Worm (Caenorhabditis elegans) whole organism, young adult: Measurements from ENCODE around the gene srj-40.

Source experiments
- B0035.1 ChIP-seq: sonication (generic microtip); optimal IDR thresholded peaks from 2 replicates; lab custom pipeline; 2016; ENCODE audit warnings: missing genetic modification characterization, mild to moderate bottlenecking, missing compliant biosample characterization, missing genotype, missing genetic modification reagents
- B0261.1 ChIP-seq: sonication (generic microtip); optimal IDR thresholded peaks from 2 replicates; lab custom pipeline; 2016; ENCODE audit warnings: mild to moderate bottlenecking, missing genetic modification characterization, moderate library complexity, missing compliant biosample characterization
- F10E7.11 ChIP-seq: sonication (generic microtip); optimal IDR thresholded peaks from 2 replicates; lab custom pipeline; 2017; ENCODE audit warnings: mild to moderate bottlenecking, missing genetic modification characterization, moderate library complexity, missing compliant biosample characterization
- F57A8.1 ChIP-seq: fragments of 200-800 bp; sonication (Bioruptor generic); optimal IDR thresholded peaks from 2 replicates; lab custom pipeline; 2018; ENCODE audit warnings: mild to moderate bottlenecking, missing genetic modification characterization, moderate library complexity, missing compliant biosample characterization
- Y53F4B.3 ChIP-seq: fragments of 200-800 bp; sonication (Bioruptor generic); IDR thresholded peaks from 2 replicates; pipeline ENCODE4 v1.3.6; 2022; ENCODE audit warnings: missing genetic modification reagents, missing genetic modification characterization, missing compliant biosample characterization
- Y53G8AR.9 ChIP-seq: fragments of 200-800 bp; sonication (Bioruptor generic); conservative IDR thresholded peaks from 2 replicates; pipeline ENCODE4 v1.3.6; 2022; ENCODE audit warnings: missing genetic modification reagents, missing genetic modification characterization, missing compliant biosample characterization
- aptf-2 ChIP-seq: fragments of 200-800 bp; sonication (Bioruptor generic); conservative IDR thresholded peaks from 2 replicates; pipeline ENCODE4 v1.3.6; 2022; ENCODE audit warnings: missing genetic modification reagents, missing genetic modification characterization, missing compliant biosample characterization
- aptf-3 ChIP-seq: fragments of 200-800 bp; sonication (Bioruptor generic); IDR thresholded peaks from 2 replicates; pipeline ENCODE4 v1.3.6; 2022; ENCODE audit warnings: missing genetic modification characterization, missing compliant biosample characterization
- bed-1 ChIP-seq: fragments of 200-800 bp; sonication (Bioruptor generic); IDR thresholded peaks from 2 replicates; pipeline ENCODE4 v1.3.6; 2022; ENCODE audit warnings: missing genetic modification reagents, missing genetic modification characterization, missing compliant biosample characterization
- ccch-3 ChIP-seq: fragments of 200-800 bp; sonication (Bioruptor generic); optimal IDR thresholded peaks from 2 replicates; lab custom pipeline; 2018; ENCODE audit warnings: mild to moderate bottlenecking, missing genetic modification characterization, missing compliant biosample characterization
- cebp-2 ChIP-seq: fragments of 200-800 bp; sonication (Bioruptor generic); IDR thresholded peaks from 2 replicates; pipeline ENCODE4 v1.3.6; 2022; ENCODE audit warnings: missing genetic modification characterization, missing compliant biosample characterization
- ceh-27 ChIP-seq: fragments of 200-800 bp; sonication (Bioruptor generic); optimal IDR thresholded peaks from 2 replicates; lab custom pipeline; 2018; ENCODE audit warnings: mild to moderate bottlenecking, missing genetic modification characterization, moderate library complexity, missing compliant biosample characterization
- ceh-40 ChIP-seq: fragments of 200-800 bp; sonication (Bioruptor generic); IDR thresholded peaks from 2 replicates; pipeline ENCODE4 v1.3.6; 2022; ENCODE audit warnings: missing genetic modification characterization, missing compliant biosample characterization
- dox-1 ChIP-seq: fragments of 200-800 bp; sonication (Bioruptor generic); IDR thresholded peaks from 2 replicates; pipeline ENCODE4 v1.3.6; 2022; ENCODE audit warnings: missing genetic modification reagents, missing genetic modification characterization, missing compliant biosample characterization
- egl-44 ChIP-seq: fragments of 200-800 bp; sonication (Bioruptor generic); IDR thresholded peaks from 2 replicates; pipeline ENCODE4 v1.3.6; 2022; ENCODE audit warnings: missing genetic modification reagents, missing genetic modification characterization, missing compliant biosample characterization
- egrh-3 ChIP-seq: fragments of 200-800 bp; sonication (Bioruptor generic); IDR thresholded peaks from 2 replicates; pipeline ENCODE4 v1.3.6; 2022; ENCODE audit warnings: missing genetic modification reagents, missing genetic modification characterization, missing compliant biosample characterization
- fkh-3 ChIP-seq: sonication (generic microtip); optimal IDR thresholded peaks from 2 replicates; lab custom pipeline; 2016; ENCODE audit warnings: mild to moderate bottlenecking, missing genetic modification characterization, missing compliant biosample characterization
- gei-17 ChIP-seq: fragments of 200-800 bp; sonication (Bioruptor generic); optimal IDR thresholded peaks from 2 replicates; lab custom pipeline; 2018; ENCODE audit warnings: mild to moderate bottlenecking, missing genetic modification characterization, missing compliant biosample characterization
- him-1 ChIP-seq: sonication (generic microtip); optimal IDR thresholded peaks from 2 replicates; lab custom pipeline; 2016; ENCODE audit warnings: missing genotype, missing genetic modification reagents, missing genetic modification characterization, missing compliant biosample characterization
- hlh-12 ChIP-seq: sonication (generic microtip); optimal IDR thresholded peaks from 2 replicates; lab custom pipeline; 2016; ENCODE audit warnings: missing genetic modification characterization, missing compliant biosample characterization
- hmg-1.2 ChIP-seq: fragments of 200-800 bp; sonication (Bioruptor generic); IDR thresholded peaks from 2 replicates; pipeline ENCODE4 v1.3.6; 2022; ENCODE audit warnings: missing genetic modification reagents, missing genetic modification characterization, missing compliant biosample characterization
- lsy-27 ChIP-seq: sonication (generic microtip); optimal IDR thresholded peaks from 2 replicates; lab custom pipeline; 2017; ENCODE audit warnings: missing genetic modification characterization, mild to moderate bottlenecking, missing compliant biosample characterization, antibody characterized with exemption, missing genotype, borderline replicate concordance; ENCODE audit not compliant: insufficient read depth
- madf-6 ChIP-seq: fragments of 200-800 bp; sonication (Bioruptor generic); IDR thresholded peaks from 2 replicates; pipeline ENCODE4 v1.3.6; 2022; ENCODE audit warnings: missing genetic modification reagents, missing genetic modification characterization, missing compliant biosample characterization
- mcd-1 ChIP-seq: fragments of 200-800 bp; sonication (Bioruptor generic); IDR thresholded peaks from 2 replicates; pipeline ENCODE4 v1.3.6; 2022; ENCODE audit warnings: missing genetic modification reagents, missing genetic modification characterization, missing compliant biosample characterization
- mel-28 ChIP-seq: sonication (generic microtip); optimal IDR thresholded peaks from 2 replicates; lab custom pipeline; 2016; ENCODE audit warnings: borderline replicate concordance, mild to moderate bottlenecking, missing genetic modification characterization, missing compliant biosample characterization
- nfya-2 ChIP-seq: fragments of 200-800 bp; sonication (Bioruptor generic); IDR thresholded peaks from 2 replicates; pipeline ENCODE4 v1.3.6; 2022; ENCODE audit warnings: missing genetic modification reagents, missing genetic modification characterization, missing compliant biosample characterization
- pha-4 ChIP-seq: fragments of 150-350 bp; sonication (generic microtip); optimal IDR thresholded peaks from 2 replicates; lab custom pipeline; 2014; ENCODE audit warnings: missing biosample characterization, missing genetic modification reagents, missing genetic modification characterization
- sea-2 ChIP-seq: fragments of 200-800 bp; sonication (Bioruptor generic); IDR thresholded peaks from 2 replicates; pipeline ENCODE4 v1.3.6; 2022; ENCODE audit warnings: missing genetic modification characterization, missing compliant biosample characterization
- snpc-1.3 ChIP-seq: sonication (generic microtip); optimal IDR thresholded peaks from 2 replicates; lab custom pipeline; 2017; ENCODE audit warnings: missing genetic modification characterization, mild to moderate bottlenecking, missing compliant biosample characterization, antibody characterized with exemption, moderate library complexity, missing genotype, missing genetic modification reagents; ENCODE audit not compliant: insufficient read depth
- tlf-1 ChIP-seq: fragments of 200-800 bp; sonication (Bioruptor generic); optimal IDR thresholded peaks from 2 replicates; lab custom pipeline; 2018; ENCODE audit warnings: mild to moderate bottlenecking, missing genetic modification characterization, missing compliant biosample characterization
- unc-130 ChIP-seq: sonication (generic microtip); optimal IDR thresholded peaks from 2 replicates; lab custom pipeline; 2016; ENCODE audit warnings: missing genetic modification reagents, missing genetic modification characterization, missing compliant biosample characterization
- unc-62 ChIP-seq: fragments of 150-350 bp; optimal IDR thresholded peaks from 2 replicates; lab custom pipeline; 2014; ENCODE audit warnings: missing biosample characterization, missing genetic modification reagents, missing genetic modification characterization
- zfh-2 ChIP-seq: fragments of 200-800 bp; sonication (Bioruptor generic); conservative IDR thresholded peaks from 2 replicates; pipeline ENCODE4 v1.3.6; 2022; ENCODE audit warnings: missing genetic modification reagents, missing genetic modification characterization, missing compliant biosample characterization
- zim-3 ChIP-seq: sonication (generic microtip); optimal IDR thresholded peaks from 2 replicates; lab custom pipeline; 2017; ENCODE audit warnings: mild to moderate bottlenecking, missing genetic modification characterization, moderate library complexity, missing compliant biosample characterization
- ztf-26 ChIP-seq: sonication (generic microtip); optimal IDR thresholded peaks from 2 replicates; lab custom pipeline; 2017; ENCODE audit warnings: missing genetic modification characterization, missing compliant biosample characterization
- ztf-3 ChIP-seq: fragments of 200-800 bp; sonication (Bioruptor generic); optimal IDR thresholded peaks from 2 replicates; lab custom pipeline; 2018; ENCODE audit warnings: mild to moderate bottlenecking, missing genetic modification characterization, missing compliant biosample characterization

Gene srj-40

ce11 chrV:4066143-4066542 lies 35.5 kb upstream of the srj-40 start:
- peak; percentile 36; the same call in 1 of the 2 replicates for TF ChIP-seq hmg-1.2 (GFP tag; lab: Robert Waterston, UW)
- TF ChIP-seq mcd-1 (GFP tag; lab: Robert Waterston, UW), result peak; percentile 59
- TF ChIP-seq, all 124 proteins: peak for 2; not testable (repeated sequence) for 122

ce11 chrV:4067876-4068275 lies 33.8 kb upstream of the srj-40 start:
- peak; percentile 82 for TF ChIP-seq mcd-1 (GFP tag; lab: Robert Waterston, UW)

- TF ChIP-seq sea-2 (GFP tag; lab: Robert Waterston, UW) (no peak), F10E7.11 (tag; lab: Kevin White, UChicago) (no peak), ceh-27 (GFP tag; lab: Kevin White, UChicago) (no peak), F57A8.1 (GFP tag; lab: Kevin White, UChicago) (no peak), nfya-2 (GFP tag; lab: Robert Waterston, UW) (no peak), aptf-3 (no peak)
- TF ChIP-seq, all 124 proteins: peak for 0
Measured at ce11 chrV:4073455-4073854, 28.2 kb upstream of the srj-40 start, which contains the start of gene otpl-2. Gene otpl-2, plus strand, starts transcription at chrV:4073755.

- no peak for TF ChIP-seq zim-3 (tag; lab: Kevin White, UChicago)
- TF ChIP-seq, all 124 proteins: peak for 0
Measured at ce11 chrV:4080546-4080945, 21.1 kb upstream of the srj-40 start.

ce11 chrV:4081283-4081682 lies 20.4 kb upstream of the srj-40 start, which contains the start of gene srh-211:
Gene srh-211, minus strand, starts transcription at chrV:4081383.
- TF ChIP-seq zfh-2 (GFP tag; lab: Robert Waterston, UW), result no peak
- no peak for TF ChIP-seq tlf-1 (GFP tag; lab: Kevin White, UChicago)
- no peak for TF ChIP-seq ccch-3 (GFP tag; lab: Kevin White, UChicago)
- TF ChIP-seq lsy-27 (tag; lab: Kevin White, UChicago), result no peak
- TF ChIP-seq snpc-1.3 (tag; lab: Kevin White, UChicago), result no peak
- no peak for TF ChIP-seq pha-4 (tag; lab: Kevin White, UChicago)
- no peak for TF ChIP-seq egrh-3 (GFP tag; lab: Robert Waterston, UW)
- TF ChIP-seq fkh-3, result no peak
- TF ChIP-seq ztf-3, result no peak
- TF ChIP-seq ztf-26 (tag; lab: Kevin White, UChicago), result no peak
- TF ChIP-seq B0261.1 (tag; lab: Kevin White, UChicago), result no peak
- no peak for TF ChIP-seq aptf-2 (GFP tag; lab: Robert Waterston, UW)
- no peak for TF ChIP-seq unc-130 (GFP tag; lab: Kevin White, UChicago)
- no peak for TF ChIP-seq unc-62 (GFP tag; lab: Kevin White, UChicago)
- no peak for TF ChIP-seq Y53G8AR.9 (GFP tag; lab: Robert Waterston, UW)
- TF ChIP-seq cebp-2 (GFP tag; lab: Robert Waterston, UW), result no peak

- TF ChIP-seq Y53F4B.3 (no peak), dox-1 (GFP tag; lab: Robert Waterston, UW) (no peak), madf-6 (GFP tag; lab: Robert Waterston, UW) (no peak), egl-44 (GFP tag; lab: Robert Waterston, UW) (no peak), hlh-12 (no peak), B0035.1 (tag; lab: Kevin White, UChicago) (no peak), F10E7.11 (tag; lab: Kevin White, UChicago) (no peak), gei-17 (GFP tag; lab: Kevin White, UChicago) (no peak), him-1 (no peak), ceh-40 (GFP tag; lab: Robert Waterston, UW) (no peak), bed-1 (no peak), mel-28 (tag; lab: Kevin White, UChicago) (no peak)
Measured at ce11 chrV:4082952-4083351, 18.7 kb upstream of the srj-40 start, which contains the start of gene F38H12.5. Gene F38H12.5, minus strand, starts transcription at chrV:4083052.
